Fruit fly (Drosophila melanogaster) whole organism, pupa: ENCODE data around the gene dpp.

Experiments used
- CG10348 ChIP-seq: fragments of 200-800 bp; sonication (Bioruptor generic); IDR thresholded peaks from 2 replicates; pipeline ENCODE4 v1.3.6; 2022; ENCODE audit warnings: missing biosample characterization, missing genetic modification characterization
- CG12605 ChIP-seq: fragments of 200-800 bp; sonication (Bioruptor generic); IDR thresholded peaks from 2 replicates; pipeline ENCODE4 v1.3.6; 2022; ENCODE audit warnings: missing biosample characterization, missing genetic modification characterization
- CG13204 ChIP-seq: fragments of 200-800 bp; sonication (Bioruptor generic); optimal IDR thresholded peaks from 2 replicates; lab custom pipeline; 2018; ENCODE audit warnings: missing biosample characterization, mild to moderate bottlenecking, missing genetic modification characterization, moderate library complexity
- CG14655 ChIP-seq: fragments of 200-800 bp; sonication (Bioruptor generic); optimal IDR thresholded peaks from 3 replicates; lab custom pipeline; 2017; ENCODE audit warnings: mild to moderate bottlenecking, missing biosample characterization, missing genetic modification reagents, missing genetic modification characterization
- CG15710 ChIP-seq: fragments of 200-800 bp; sonication (Bioruptor generic); optimal IDR thresholded peaks from 2 replicates; lab custom pipeline; 2018; ENCODE audit warnings: missing biosample characterization, mild to moderate bottlenecking, missing genetic modification characterization, moderate library complexity
- CG17806 ChIP-seq: fragments of 200-800 bp; sonication (Bioruptor generic); optimal IDR thresholded peaks from 2 replicates; lab custom pipeline; 2018; ENCODE audit warnings: missing biosample characterization, mild to moderate bottlenecking, missing genetic modification characterization, moderate library complexity
- CG32121 ChIP-seq: fragments of 200-800 bp; sonication (Bioruptor generic); IDR thresholded peaks from 2 replicates; pipeline ENCODE4 v1.3.6; 2022; ENCODE audit warnings: missing biosample characterization, missing genetic modification characterization
- CG34367 ChIP-seq: fragments of 200-800 bp; sonication (Bioruptor generic); optimal IDR thresholded peaks from 2 replicates; lab custom pipeline; 2018; ENCODE audit warnings: missing biosample characterization, mild to moderate bottlenecking, missing genetic modification characterization
- CG4496 ChIP-seq: fragments of 200-800 bp; sonication (Bioruptor generic); IDR thresholded peaks from 3 replicates; pipeline ENCODE4 v1.3.6; 2022; ENCODE audit warnings: missing biosample characterization, missing genetic modification characterization
- CG8159 ChIP-seq: fragments of 200-800 bp; sonication (Bioruptor generic); optimal IDR thresholded peaks from 3 replicates; lab custom pipeline; 2018; ENCODE audit warnings: missing biosample characterization, mild to moderate bottlenecking, missing genetic modification characterization, moderate library complexity
- CG8301 ChIP-seq: fragments of 200-800 bp; sonication (Bioruptor generic); optimal IDR thresholded peaks from 2 replicates; lab custom pipeline; 2018; ENCODE audit warnings: missing biosample characterization, mild to moderate bottlenecking, missing genetic modification characterization
- CG9948 ChIP-seq: fragments of 200-800 bp; sonication (Bioruptor generic); optimal IDR thresholded peaks from 2 replicates; lab custom pipeline; 2018; ENCODE audit warnings: missing biosample characterization, mild to moderate bottlenecking, missing genetic modification characterization, moderate library complexity
- D1 ChIP-seq: fragments of 200-800 bp; sonication (Bioruptor generic); optimal IDR thresholded peaks from 2 replicates; lab custom pipeline; 2018; ENCODE audit warnings: missing biosample characterization, mild to moderate bottlenecking, missing genetic modification characterization, moderate library complexity
- EcR ChIP-seq: fragments of 200-800 bp; sonication (Bioruptor generic); optimal IDR thresholded peaks from 3 replicates; lab custom pipeline; 2019; ENCODE audit warnings: missing biosample characterization, missing genetic modification characterization, mild to moderate bottlenecking, moderate library complexity, missing genetic modification reagents
- Ets98B ChIP-seq: fragments of 200-800 bp; sonication (Bioruptor generic); IDR thresholded peaks from 2 replicates; pipeline ENCODE4 v1.3.6; 2022; ENCODE audit warnings: missing biosample characterization, missing genetic modification characterization
- Pif1A ChIP-seq: fragments of 200-800 bp; sonication (Bioruptor generic); optimal IDR thresholded peaks from 3 replicates; lab custom pipeline; 2016; ENCODE audit warnings: missing biosample characterization, missing genetic modification characterization
- Pif1B ChIP-seq: fragments of 200-800 bp; sonication (Bioruptor generic); optimal IDR thresholded peaks from 3 replicates; lab custom pipeline; 2016; ENCODE audit warnings: missing biosample characterization, missing genetic modification characterization
- Snoo ChIP-seq: fragments of 200-800 bp; sonication (Bioruptor generic); optimal IDR thresholded peaks from 3 replicates; lab custom pipeline; 2017; ENCODE audit warnings: missing biosample characterization, mild to moderate bottlenecking, missing genetic modification characterization, inconsistent platforms
- fd96Ca ChIP-seq: fragments of 200-800 bp; sonication (Bioruptor generic); IDR thresholded peaks from 3 replicates; pipeline ENCODE4 v1.3.6; 2022; ENCODE audit warnings: missing biosample characterization, missing genetic modification characterization
- gl ChIP-seq: fragments of 200-800 bp; sonication (Bioruptor generic); optimal IDR thresholded peaks from 2 replicates; lab custom pipeline; 2018; ENCODE audit warnings: missing biosample characterization, mild to moderate bottlenecking, missing genetic modification characterization
- rn ChIP-seq: fragments of 200-800 bp; sonication (Bioruptor generic); IDR thresholded peaks from 2 replicates; pipeline ENCODE4 v1.3.6; 2022; ENCODE audit warnings: missing biosample characterization, missing genetic modification characterization

Gene dpp

dm6 chr2L:2425652-2426192 lies 2.5 kb upstream of the dpp start:
- TF ChIP-seq EcR (GFP tag; lab: Kevin White, UChicago) (peak; percentile 66), CG8159 (tag; lab: Kevin White, UChicago) (no peak), CG34367 (no peak), Pif1B (GFP tag; lab: Kevin White, UChicago) (no peak), CG32121 (GFP tag; lab: Robert Waterston, UW) (no peak), D1 (tag; lab: Kevin White, UChicago) (no peak), CG12605 (GFP tag; lab: Robert Waterston, UW) (no peak), CG13204 (peak; percentile 61), CG10348 (GFP tag; lab: Robert Waterston, UW) (no peak), CG17806 (no peak), CG8301 (tag; lab: Kevin White, UChicago) (no peak)

DNA sequence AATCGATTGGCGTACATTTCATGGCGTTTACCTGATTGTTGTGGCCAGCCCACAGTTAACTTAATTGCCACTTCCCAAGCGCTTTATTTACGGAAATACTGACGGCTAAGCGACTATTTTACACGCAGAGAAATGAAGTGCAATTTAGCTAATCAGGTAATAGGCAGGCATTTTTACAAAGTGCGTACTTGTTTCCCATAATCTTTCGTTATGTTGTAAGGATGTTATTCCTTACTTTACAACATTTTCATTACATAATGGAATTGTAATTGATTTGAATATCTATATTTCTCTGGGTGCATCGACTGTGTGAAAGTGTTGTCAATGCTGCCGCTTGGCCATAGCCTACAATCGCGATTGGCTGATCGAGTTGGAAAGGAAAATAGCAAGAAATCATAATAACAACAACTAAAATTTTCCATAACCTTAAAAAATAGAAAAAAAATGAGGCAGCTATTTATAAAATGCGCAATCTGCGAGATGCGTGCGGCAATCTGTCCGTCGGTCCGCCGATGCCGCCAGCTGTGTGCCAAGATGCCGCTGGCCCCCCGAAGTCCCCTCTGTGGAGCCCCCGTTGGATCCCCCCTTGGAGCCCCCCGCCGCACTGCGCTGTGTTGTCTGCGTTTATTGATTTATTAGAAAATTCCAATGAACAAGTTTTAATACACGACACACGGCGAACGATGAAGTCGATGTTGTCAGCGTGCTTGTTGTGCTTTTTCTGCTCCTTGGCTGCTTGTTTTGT lies 1.6 kb upstream of the dpp start:
- peak; percentile 86 for TF ChIP-seq CG12605 (GFP tag; lab: Robert Waterston, UW)
- TF ChIP-seq Pif1B (GFP tag; lab: Kevin White, UChicago): peak; percentile 73
- TF ChIP-seq Pif1A (GFP tag; lab: Kevin White, UChicago): peak; percentile 87
- TF ChIP-seq CG13204: peak; percentile 17
- TF ChIP-seq CG10348 (GFP tag; lab: Robert Waterston, UW): peak; percentile 68
- TF ChIP-seq CG9948: peak; percentile 84
- TF ChIP-seq Ets98B (GFP tag; lab: Robert Waterston, UW): peak; percentile 94
- TF ChIP-seq CG17806: peak; percentile 88
- TF ChIP-seq CG32121 (GFP tag; lab: Robert Waterston, UW): peak; percentile 91
- TF ChIP-seq CG8301 (tag; lab: Kevin White, UChicago): peak; percentile 93
- TF ChIP-seq CG14655: peak; percentile 94
- TF ChIP-seq CG4496 (GFP tag; lab: Robert Waterston, UW): peak; percentile 95
- peak; percentile 78 for TF ChIP-seq CG15710 (tag; lab: Kevin White, UChicago)
- TF ChIP-seq gl (tag; lab: Kevin White, UChicago): peak; percentile 61
- TF ChIP-seq CG8159 (tag; lab: Kevin White, UChicago): peak; percentile 79
- peak; percentile 50 for TF ChIP-seq D1 (tag; lab: Kevin White, UChicago)
- peak; percentile 75 for TF ChIP-seq rn (GFP tag; lab: Robert Waterston, UW)
- TF ChIP-seq fd96Ca (GFP tag; lab: Robert Waterston, UW): peak; percentile 93
- TF ChIP-seq Snoo: no peak
- TF ChIP-seq CG34367: peak; percentile 82
- TF ChIP-seq EcR (GFP tag; lab: Kevin White, UChicago): no peak

- peak; percentile 46 for TF ChIP-seq CG8301 (tag; lab: Kevin White, UChicago)
- peak; percentile 41 for TF ChIP-seq CG14655
- TF ChIP-seq CG9948: no peak
- TF ChIP-seq, all 21 proteins: peak for 2
Measured at dm6 chr2L:2427384-2428208, 576 bp upstream of the dpp start.

DNA sequence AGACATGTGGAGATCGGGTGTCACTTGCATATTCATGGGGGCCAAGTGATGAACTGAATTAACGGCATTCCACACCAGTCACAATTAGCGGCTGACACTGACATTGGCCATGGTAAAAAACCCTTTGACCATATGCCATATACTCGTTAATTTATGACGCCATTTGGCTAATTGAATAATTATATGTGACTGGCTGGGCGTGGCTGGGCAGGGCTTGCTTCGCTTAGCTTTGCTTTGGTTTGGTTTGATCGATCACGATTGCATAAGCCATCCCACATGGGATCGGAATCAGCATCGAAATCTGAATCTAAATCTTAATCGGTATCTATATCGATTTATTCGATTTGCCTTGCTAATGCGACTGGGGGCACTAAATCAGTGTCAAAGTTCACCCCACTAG lies 1.4 kb downstream of the dpp start:
- TF ChIP-seq D1 (tag; lab: Kevin White, UChicago) (no peak), CG9948 (no peak), gl (tag; lab: Kevin White, UChicago) (no peak), CG8301 (tag; lab: Kevin White, UChicago) (no peak), CG32121 (GFP tag; lab: Robert Waterston, UW) (no peak), CG13204 (no peak), rn (GFP tag; lab: Robert Waterston, UW) (no peak), fd96Ca (GFP tag; lab: Robert Waterston, UW) (no peak), CG15710 (tag; lab: Kevin White, UChicago) (no peak), Pif1A (GFP tag; lab: Kevin White, UChicago) (no peak), Pif1B (GFP tag; lab: Kevin White, UChicago) (no peak), CG8159 (tag; lab: Kevin White, UChicago) (no peak), CG14655 (no peak)

dm6 chr2L:2430251-2430650 lies 2.1 kb downstream of the dpp start:
- TF ChIP-seq CG15710 (tag; lab: Kevin White, UChicago): no peak
- TF ChIP-seq CG12605 (GFP tag; lab: Robert Waterston, UW): no peak
- TF ChIP-seq EcR (GFP tag; lab: Kevin White, UChicago): no peak
- TF ChIP-seq Snoo: no peak
- no peak for TF ChIP-seq D1 (tag; lab: Kevin White, UChicago)
- TF ChIP-seq CG17806: no peak
- TF ChIP-seq CG8301 (tag; lab: Kevin White, UChicago): no peak
- no peak for TF ChIP-seq CG34367
- no peak for TF ChIP-seq rn (GFP tag; lab: Robert Waterston, UW)
